Fruit fly (Drosophila melanogaster) whole organism, prepupa: ENCODE results near the gene CG46525.

ENCODE experiments used
- CG11294 ChIP-seq: fragments of 200-800 bp; sonication (Bioruptor generic); IDR thresholded peaks from 2 replicates; pipeline ENCODE4 v1.3.6; 2022; ENCODE audit warnings: missing biosample characterization, missing genetic modification characterization
- CG11902 ChIP-seq: fragments of 200-800 bp; sonication (Bioruptor generic); optimal IDR thresholded peaks from 3 replicates; lab custom pipeline; 2016; ENCODE audit warnings: missing biosample characterization, missing genetic modification characterization
- Eip75B ChIP-seq: fragments of 200-800 bp; sonication (Bioruptor generic); optimal IDR thresholded peaks from 3 replicates; lab custom pipeline; 2016; ENCODE audit warnings: missing biosample characterization, missing genetic modification characterization
- Hr39 ChIP-seq: fragments of 200-800 bp; sonication (Bioruptor generic); optimal IDR thresholded peaks from 2 replicates; lab custom pipeline; 2016; ENCODE audit warnings: missing biosample characterization, missing genetic modification characterization
- OdsH ChIP-seq: fragments of 200-800 bp; sonication (Bioruptor generic); optimal IDR thresholded peaks from 3 replicates; lab custom pipeline; 2016; ENCODE audit warnings: missing biosample characterization, missing genetic modification characterization

DNA sequence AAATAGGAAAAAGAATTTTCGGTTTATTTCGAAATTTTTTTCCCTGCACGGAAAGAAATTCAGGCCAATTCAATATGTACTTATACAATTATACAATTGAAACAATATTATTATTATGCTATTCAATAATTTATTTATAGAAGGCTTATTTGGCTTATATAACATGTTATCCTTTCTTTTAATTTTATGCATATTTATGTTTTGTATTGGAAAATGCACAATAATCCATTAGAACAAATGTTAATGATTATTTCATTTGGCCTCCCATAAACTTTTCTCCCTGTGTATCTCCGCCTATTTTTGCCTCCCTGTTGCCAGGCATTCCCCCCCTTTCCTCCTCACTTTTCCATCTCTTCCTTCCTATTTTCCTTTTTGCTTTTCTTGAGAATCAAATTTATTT, 27.1 kb upstream of the CG46525 start:
- TF ChIP-seq Hr39: no peak
- TF ChIP-seq OdsH: no peak
- TF ChIP-seq CG11294 (GFP tag; lab: Robert Waterston, UW): no peak; the same call in 1 of the 2 replicates
- TF ChIP-seq Eip75B (GFP tag; lab: Kevin White, UChicago): no peak
- no peak for TF ChIP-seq CG11902 (GFP tag; lab: Kevin White, UChicago)
